Worm (Caenorhabditis elegans) whole organism, L2 larva: ENCODE data around the gene Y57A10C.11.
A peak's percentile ranks its signal among the peaks of the same experiment; 100 is the strongest.

Experiments
- C34F6.9 ChIP-seq: fragments of 150-350 bp; optimal IDR thresholded peaks from 2 replicates; lab custom pipeline; 2014; ENCODE audit warnings: missing biosample characterization, missing genetic modification characterization
- F13H6.1 ChIP-seq: sonication (generic microtip); optimal IDR thresholded peaks from 2 replicates; lab custom pipeline; 2016; ENCODE audit warnings: missing genetic modification characterization, missing compliant biosample characterization
- Y55F3AM.14 ChIP-seq: fragments of 200-800 bp; sonication (Bioruptor generic); optimal IDR thresholded peaks from 2 replicates; lab custom pipeline; 2018; ENCODE audit warnings: mild to moderate bottlenecking, missing genetic modification characterization, missing compliant biosample characterization
- aly-2 ChIP-seq: fragments of 150-350 bp; optimal IDR thresholded peaks from 2 replicates; lab custom pipeline; 2014; ENCODE audit warnings: missing biosample characterization, missing genetic modification characterization
- ama-1 ChIP-seq: fragments of 150-350 bp; optimal IDR thresholded peaks from 2 replicates; lab custom pipeline; 2018; ENCODE audit warnings: inconsistent platforms
- blmp-1 ChIP-seq: sonication (generic microtip); optimal IDR thresholded peaks from 2 replicates; lab custom pipeline; 2017; ENCODE audit warnings: missing genetic modification characterization, mild to moderate bottlenecking, missing compliant biosample characterization, antibody characterized with exemption, moderate library complexity; ENCODE audit not compliant: insufficient read depth
- ceh-16 ChIP-seq: fragments of 150-350 bp; optimal IDR thresholded peaks from 2 replicates; lab custom pipeline; 2014; ENCODE audit warnings: missing biosample characterization, missing genetic modification characterization
- crh-2 ChIP-seq: sonication (generic microtip); optimal IDR thresholded peaks from 2 replicates; lab custom pipeline; 2017; ENCODE audit warnings: missing biosample characterization, missing genetic modification characterization
- dmd-4 ChIP-seq: sonication (generic microtip); optimal IDR thresholded peaks from 2 replicates; lab custom pipeline; 2017; ENCODE audit warnings: missing biosample characterization, missing genetic modification characterization
- elt-3 ChIP-seq: sonication (generic microtip); optimal IDR thresholded peaks from 2 replicates; lab custom pipeline; 2017; ENCODE audit warnings: missing biosample characterization, missing genetic modification characterization
- gmeb-1 ChIP-seq: fragments of 150-350 bp; optimal IDR thresholded peaks from 2 replicates; lab custom pipeline; 2014; ENCODE audit warnings: missing biosample characterization, missing genetic modification characterization
- lin-11 ChIP-seq: fragments of 150-350 bp; sonication (generic microtip); optimal IDR thresholded peaks from 2 replicates; lab custom pipeline; 2014; ENCODE audit warnings: missing biosample characterization, missing genetic modification characterization, inconsistent platforms, mixed read lengths
- lin-13 ChIP-seq: fragments of 150-350 bp; optimal IDR thresholded peaks from 2 replicates; lab custom pipeline; 2014; ENCODE audit warnings: missing biosample characterization, missing genetic modification reagents, missing genetic modification characterization
- mab-5 ChIP-seq: fragments of 150-350 bp; optimal IDR thresholded peaks from 2 replicates; lab custom pipeline; 2014; ENCODE audit warnings: missing biosample characterization, missing genetic modification characterization
- nhr-10 ChIP-seq: sonication (generic microtip); optimal IDR thresholded peaks from 2 replicates; lab custom pipeline; 2017; ENCODE audit warnings: missing biosample characterization, missing genetic modification characterization
- nhr-11 ChIP-seq: fragments of 150-350 bp; optimal IDR thresholded peaks from 2 replicates; lab custom pipeline; 2014; ENCODE audit warnings: missing biosample characterization, missing genetic modification characterization
- nhr-12 ChIP-seq: fragments of 150-350 bp; optimal IDR thresholded peaks from 2 replicates; lab custom pipeline; 2014; ENCODE audit warnings: missing biosample characterization, missing genetic modification characterization
- nhr-129 ChIP-seq: fragments of 150-350 bp; optimal IDR thresholded peaks from 2 replicates; lab custom pipeline; 2014; ENCODE audit warnings: missing biosample characterization, missing genetic modification characterization
- nhr-23 ChIP-seq: fragments of 150-350 bp; optimal IDR thresholded peaks from 2 replicates; lab custom pipeline; 2014; ENCODE audit warnings: missing biosample characterization, missing genetic modification reagents, missing genetic modification characterization
- nhr-237 ChIP-seq: fragments of 150-350 bp; optimal IDR thresholded peaks from 2 replicates; lab custom pipeline; 2014; ENCODE audit warnings: missing biosample characterization, missing genetic modification characterization
- nhr-6 ChIP-seq: fragments of 150-350 bp; optimal IDR thresholded peaks from 2 replicates; lab custom pipeline; 2014; ENCODE audit warnings: missing biosample characterization, missing genetic modification characterization
- sem-4 ChIP-seq: fragments of 150-350 bp; optimal IDR thresholded peaks from 2 replicates; lab custom pipeline; 2014; ENCODE audit warnings: missing biosample characterization, missing genetic modification reagents, missing genetic modification characterization
- skn-1 ChIP-seq: sonication (generic microtip); optimal IDR thresholded peaks from 2 replicates; lab custom pipeline; 2017; ENCODE audit warnings: missing biosample characterization, missing genetic modification characterization
- sma-9 ChIP-seq, 2 experiments: fragments of 150-350 bp in 1 of 2; sonication (generic microtip) in 1 of 2; optimal IDR thresholded peaks; 2 replicates each; lab custom pipeline; 2014 to 2016; ENCODE audit warnings: missing genetic modification characterization in 2 of 2, mild to moderate bottlenecking in 1 of 2, missing biosample characterization in 1 of 2, missing compliant biosample characterization in 1 of 2, missing genetic modification reagents in 1 of 2, moderate library complexity in 1 of 2
- snpc-4 ChIP-seq: fragments of 150-350 bp; optimal IDR thresholded peaks from 2 replicates; lab custom pipeline; 2014; ENCODE audit warnings: missing biosample characterization, missing genetic modification characterization
- unc-39 ChIP-seq: fragments of 150-350 bp; optimal IDR thresholded peaks from 2 replicates; lab custom pipeline; 2014; ENCODE audit warnings: missing biosample characterization, missing genetic modification characterization
- unc-55 ChIP-seq: fragments of 150-350 bp; sonication (generic microtip); optimal IDR thresholded peaks from 3 replicates; lab custom pipeline; 2014; ENCODE audit warnings: missing biosample characterization, missing genetic modification reagents, missing genetic modification characterization
- zag-1 ChIP-seq: fragments of 150-350 bp; optimal IDR thresholded peaks from 2 replicates; lab custom pipeline; 2014; ENCODE audit warnings: missing biosample characterization, missing genetic modification characterization
- ztf-1 ChIP-seq: fragments of 200-800 bp; sonication (Bioruptor generic); conservative IDR thresholded peaks from 2 replicates; pipeline ENCODE4 v1.3.6; 2022; ENCODE audit warnings: missing genetic modification characterization, missing compliant biosample characterization

Gene Y57A10C.11

DNA sequence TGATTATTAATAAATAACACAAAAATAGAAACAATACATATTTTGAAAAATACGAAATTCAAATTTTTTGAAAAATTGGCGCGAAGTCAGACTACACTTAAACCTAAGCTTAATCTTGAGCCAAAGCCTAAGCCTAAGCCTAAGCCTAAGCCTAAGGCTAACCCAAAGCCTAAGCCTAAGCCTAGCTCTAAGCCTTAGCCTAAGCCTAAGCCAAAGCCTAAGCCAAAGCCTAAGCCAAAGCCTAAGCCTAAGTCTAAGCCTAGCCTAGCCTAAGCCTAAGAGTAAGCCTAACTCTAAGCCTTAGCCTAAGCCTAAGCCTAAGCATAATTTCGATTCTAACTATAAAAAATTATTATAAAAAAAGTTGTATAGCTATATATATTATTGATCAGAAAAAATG, 33.8 kb downstream of the Y57A10C.11 start:
- no peak for TF ChIP-seq nhr-23 (tag; lab: Kevin White, UChicago)
- no peak for TF ChIP-seq F13H6.1
- TF ChIP-seq ama-1 (lab: Kevin White, UChicago): no peak
- no peak for TF ChIP-seq Y55F3AM.14 (GFP tag; lab: Kevin White, UChicago)
- no peak for TF ChIP-seq ztf-1 (GFP tag; lab: Robert Waterston, UW)
- no peak for TF ChIP-seq blmp-1 (tag; lab: Kevin White, UChicago)
- no peak for TF ChIP-seq nhr-6 (tag; lab: Kevin White, UChicago)
- TF ChIP-seq nhr-11 (tag; lab: Kevin White, UChicago): no peak
- TF ChIP-seq gmeb-1 (tag; lab: Kevin White, UChicago): no peak
- no peak for TF ChIP-seq crh-2 (tag; lab: Kevin White, UChicago)
- TF ChIP-seq lin-13 (GFP tag; lab: Kevin White, UChicago): no peak
- TF ChIP-seq mab-5 (tag; lab: Kevin White, UChicago): no peak

DNA sequence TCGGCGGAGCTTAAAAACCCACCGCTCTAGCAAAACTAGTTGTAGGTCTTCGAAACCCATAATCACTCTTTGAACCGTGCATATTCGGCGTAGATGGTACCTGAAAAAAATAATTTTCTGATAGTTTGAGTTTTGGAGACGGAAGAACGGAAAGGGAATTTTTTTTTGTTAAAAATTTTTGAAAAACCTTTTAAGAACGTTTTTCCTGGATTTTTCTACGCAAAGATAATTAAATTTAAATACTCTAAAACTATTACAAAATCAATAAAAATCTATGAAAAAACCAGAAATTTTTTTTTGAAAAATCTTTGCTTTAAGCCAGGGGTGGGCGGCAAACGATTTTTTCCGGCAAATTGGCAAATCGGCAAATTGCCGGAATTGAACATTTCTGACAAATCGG, 35.3 kb downstream of the Y57A10C.11 start, which contains the start of gene marc-5:
Gene marc-5 (minus strand): TSS at position 101 of the 400 bp plus-strand sequence.
- TF ChIP-seq sma-9 (GFP tag; optimal IDR thresholded peaks at IDR 0.05; lab: Kevin White, UChicago) (no peak), sma-9 (tag; optimal IDR thresholded peaks at IDR 0.05; lab: Kevin White, UChicago) (no peak), unc-39 (tag; lab: Kevin White, UChicago) (no peak), nhr-11 (tag; lab: Kevin White, UChicago) (no peak), elt-3 (tag; lab: Kevin White, UChicago) (no peak), ceh-16 (tag; lab: Kevin White, UChicago) (no peak), dmd-4 (tag; lab: Kevin White, UChicago) (no peak), Y55F3AM.14 (GFP tag; lab: Kevin White, UChicago) (no peak), gmeb-1 (tag; lab: Kevin White, UChicago) (no peak), lin-11 (tag; lab: Kevin White, UChicago) (no peak), zag-1 (tag; lab: Kevin White, UChicago) (no peak)

DNA sequence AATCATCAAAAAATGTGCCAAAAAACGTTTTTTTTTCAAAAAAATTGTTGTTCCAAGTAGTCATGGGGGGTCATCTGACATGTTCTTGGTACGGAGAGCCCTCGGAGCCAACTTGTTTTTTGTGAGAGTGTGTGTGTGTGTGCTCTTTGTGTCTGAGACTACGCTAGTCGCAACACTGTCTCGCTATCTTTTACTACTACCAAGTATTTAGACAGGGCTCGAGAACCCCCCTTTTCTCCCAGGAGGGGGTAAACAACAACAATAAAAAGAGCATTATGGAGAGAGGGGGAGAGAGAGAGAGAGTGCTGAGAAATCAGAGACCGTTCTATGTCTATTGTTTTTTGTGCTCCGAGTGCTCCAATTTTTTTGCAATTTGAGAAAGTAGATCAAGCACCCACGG, 35.9 kb downstream of the Y57A10C.11 start:
- no peak for TF ChIP-seq aly-2
- TF ChIP-seq nhr-129 (tag; lab: Kevin White, UChicago): peak; percentile 59

DNA sequence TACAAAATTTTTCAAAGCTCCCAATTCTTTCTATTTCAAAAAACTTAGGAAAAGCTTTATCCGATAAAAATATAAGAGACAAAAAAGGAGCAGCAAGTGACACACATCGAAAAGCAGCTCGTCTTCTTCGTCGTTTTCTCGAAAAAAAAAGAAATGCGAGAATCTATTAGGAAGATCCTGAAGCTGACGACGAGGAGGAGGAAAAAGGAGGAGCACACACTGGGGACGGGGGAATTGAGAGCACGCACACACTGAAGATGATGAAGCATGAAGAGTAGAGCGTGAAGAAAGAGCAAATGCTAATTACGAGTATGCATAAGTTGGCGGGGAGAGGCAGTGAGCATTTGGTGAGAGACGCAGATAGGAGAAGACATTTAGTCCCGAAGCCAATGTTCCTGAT, 40.8 kb downstream of the Y57A10C.11 start:
- TF ChIP-seq C34F6.9 (tag; lab: Kevin White, UChicago) (no peak), nhr-12 (tag; lab: Kevin White, UChicago) (no peak), skn-1 (tag; lab: Kevin White, UChicago) (no peak), nhr-237 (tag; lab: Kevin White, UChicago) (no peak), snpc-4 (tag; lab: Kevin White, UChicago) (no peak), unc-55 (GFP tag; lab: Kevin White, UChicago) (peak; percentile 25), nhr-129 (tag; lab: Kevin White, UChicago) (peak; percentile 32), lin-11 (tag; lab: Kevin White, UChicago) (no peak), zag-1 (tag; lab: Kevin White, UChicago) (peak; percentile 50), sem-4 (tag; lab: Kevin White, UChicago) (no peak)

DNA sequence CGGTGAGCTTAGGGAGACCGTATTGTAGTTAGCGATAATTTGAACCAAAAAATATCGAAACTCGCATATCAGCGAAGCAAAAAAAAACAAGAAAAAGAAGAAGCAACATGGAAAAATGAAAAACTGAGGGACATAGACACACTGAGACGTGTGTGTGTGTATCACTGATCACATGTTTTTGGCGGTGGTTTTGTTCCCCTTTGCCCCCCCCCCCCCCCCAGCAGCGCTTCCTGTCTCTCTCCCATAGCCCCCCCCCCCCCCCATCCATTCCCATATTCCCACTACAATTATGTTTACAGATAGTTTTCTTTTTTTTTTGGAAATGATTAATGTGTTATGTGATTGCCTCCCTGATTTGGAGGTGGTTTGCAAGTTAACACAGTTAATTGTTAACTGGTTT, 45.5 kb downstream of the Y57A10C.11 start:
- TF ChIP-seq sem-4 (tag; lab: Kevin White, UChicago) (no peak), Y55F3AM.14 (GFP tag; lab: Kevin White, UChicago) (no peak), nhr-10 (no peak), ama-1 (lab: Kevin White, UChicago) (no peak), snpc-4 (tag; lab: Kevin White, UChicago) (no peak)
